Fruit fly (Drosophila melanogaster) whole organism, embryonic: Measurements from ENCODE around the gene yps.
A peak's percentile ranks its signal among the peaks of the same experiment; 100 is the strongest.

Experiments
- BEAF-32 ChIP-seq: fragments of 200-800 bp; sonication (Bioruptor generic); optimal IDR thresholded peaks from 3 replicates; lab custom pipeline; 2017; ENCODE audit warnings: missing biosample characterization, missing genetic modification characterization, mild to moderate bottlenecking, moderate library complexity, missing genetic modification reagents
- CG11456 ChIP-seq: fragments of 200-800 bp; sonication (Bioruptor generic); IDR thresholded peaks from 3 replicates; pipeline ENCODE4 v1.3.6; 2022; ENCODE audit warnings: missing biosample characterization, missing genetic modification characterization
- CG11560 ChIP-seq: fragments of 200-800 bp; sonication (Bioruptor generic); IDR thresholded peaks from 3 replicates; pipeline ENCODE4 v1.3.6; 2022; ENCODE audit warnings: missing biosample characterization, missing genetic modification characterization
- CG12299 ChIP-seq: fragments of 200-800 bp; sonication (Bioruptor generic); optimal IDR thresholded peaks from 2 replicates; lab custom pipeline; 2018; ENCODE audit warnings: missing biosample characterization, mild to moderate bottlenecking, missing genetic modification characterization
- CG14441 ChIP-seq: fragments of 200-800 bp; sonication (Bioruptor generic); IDR thresholded peaks from 2 replicates; pipeline ENCODE4 v1.3.6; 2022; ENCODE audit warnings: missing biosample characterization, missing genetic modification characterization
- CG1647 ChIP-seq: fragments of 200-800 bp; sonication (Bioruptor generic); optimal IDR thresholded peaks from 3 replicates; lab custom pipeline; 2016; ENCODE audit warnings: missing biosample characterization, missing genetic modification characterization
- CG16863 ChIP-seq: fragments of 200-800 bp; sonication (Bioruptor generic); optimal IDR thresholded peaks from 3 replicates; lab custom pipeline; 2016; ENCODE audit warnings: missing biosample characterization, missing genetic modification characterization
- CG17912 ChIP-seq: fragments of 200-800 bp; sonication (Bioruptor generic); optimal IDR thresholded peaks from 2 replicates; lab custom pipeline; 2018; ENCODE audit warnings: missing biosample characterization, mild to moderate bottlenecking, missing genetic modification characterization
- CG18476 ChIP-seq: fragments of 200-800 bp; sonication (Bioruptor generic); optimal IDR thresholded peaks from 2 replicates; lab custom pipeline; 2016; ENCODE audit warnings: missing biosample characterization, mild to moderate bottlenecking, missing genetic modification characterization
- CG18619 ChIP-seq: fragments of 200-800 bp; sonication (Bioruptor generic); optimal IDR thresholded peaks from 3 replicates; lab custom pipeline; 2017; ENCODE audit warnings: missing biosample characterization, mild to moderate bottlenecking, missing genetic modification characterization
- CG3163 ChIP-seq: fragments of 200-800 bp; sonication (Bioruptor generic); optimal IDR thresholded peaks from 3 replicates; lab custom pipeline; 2016; ENCODE audit warnings: missing biosample characterization, missing genetic modification characterization
- CG33213 ChIP-seq: fragments of 200-800 bp; sonication (Bioruptor generic); optimal IDR thresholded peaks from 3 replicates; lab custom pipeline; 2016; ENCODE audit warnings: missing biosample characterization, missing genetic modification characterization
- CG6791 ChIP-seq: fragments of 200-800 bp; sonication (Bioruptor generic); IDR thresholded peaks from 3 replicates; pipeline ENCODE4 v1.3.6; 2022; ENCODE audit warnings: missing biosample characterization, missing genetic modification characterization; ENCODE audit not compliant: partially characterized antibody
- CG7357 ChIP-seq: fragments of 200-800 bp; sonication (Bioruptor generic); IDR thresholded peaks from 3 replicates; pipeline ENCODE4 v1.3.6; 2022; ENCODE audit warnings: missing biosample characterization, missing genetic modification characterization
- CG9932 ChIP-seq: fragments of 200-800 bp; sonication (Bioruptor generic); IDR thresholded peaks from 2 replicates; pipeline ENCODE4 v1.3.6; 2022; ENCODE audit warnings: missing biosample characterization, missing genetic modification characterization
- D ChIP-seq, 2 experiments: fragments of 200-800 bp in 1 of 2; fragments of >200 bp in 1 of 2; sonication (Bioruptor generic) in 1 of 2; optimal IDR thresholded peaks; 2 replicates in 1 of 2; 3 replicates in 1 of 2; lab custom pipeline; 2017; ENCODE audit warnings: mild to moderate bottlenecking in 1 of 2, missing biosample characterization in 1 of 2, missing genetic modification characterization in 1 of 2, missing genetic modification reagents in 1 of 2
- E2f1 ChIP-seq: fragments of 200-800 bp; sonication (Bioruptor generic); IDR thresholded peaks from 2 replicates; pipeline ENCODE4 v1.3.6; 2022; ENCODE audit warnings: missing biosample characterization, missing genetic modification characterization
- Hmr ChIP-seq: fragments of 200-800 bp; sonication (Bioruptor generic); optimal IDR thresholded peaks from 3 replicates; lab custom pipeline; 2017; ENCODE audit warnings: mild to moderate bottlenecking, missing biosample characterization, missing genetic modification reagents, missing genetic modification characterization
- Hmx ChIP-seq: fragments of 200-800 bp; sonication (Bioruptor generic); optimal IDR thresholded peaks from 2 replicates; lab custom pipeline; 2016; ENCODE audit warnings: missing biosample characterization, missing genetic modification characterization
- Mad ChIP-seq: fragments of 200-800 bp; sonication (Bioruptor generic); optimal IDR thresholded peaks from 2 replicates; lab custom pipeline; 2016; ENCODE audit warnings: missing biosample characterization, missing genetic modification characterization
- NFAT ChIP-seq: fragments of 200-800 bp; sonication (Bioruptor generic); IDR thresholded peaks from 2 replicates; pipeline ENCODE4 v1.3.6; 2022; ENCODE audit warnings: missing biosample characterization, missing genetic modification characterization
- NfI ChIP-seq: fragments of 200-800 bp; sonication (Bioruptor generic); optimal IDR thresholded peaks from 3 replicates; lab custom pipeline; 2018; ENCODE audit warnings: missing biosample characterization, mild to moderate bottlenecking, missing genetic modification characterization, moderate library complexity
- Ptx1 ChIP-seq: fragments of 200-800 bp; sonication (Bioruptor generic); IDR thresholded peaks from 2 replicates; pipeline ENCODE4 v1.3.6; 2022; ENCODE audit warnings: missing biosample characterization, missing genetic modification characterization
- Side ChIP-seq: fragments of 200-800 bp; sonication (Bioruptor generic); optimal IDR thresholded peaks from 2 replicates; lab custom pipeline; 2016; ENCODE audit warnings: missing biosample characterization, missing genetic modification characterization
- Sin3A ChIP-seq: fragments of >200 bp; optimal IDR thresholded peaks from 2 replicates; lab custom pipeline; 2018
- Sry-β ChIP-seq: fragments of 200-800 bp; sonication (Bioruptor generic); optimal IDR thresholded peaks from 2 replicates; lab custom pipeline; 2018; ENCODE audit warnings: missing biosample characterization, mild to moderate bottlenecking, missing genetic modification characterization, moderate library complexity
- Xrp1 ChIP-seq: fragments of 200-800 bp; sonication (Bioruptor generic); IDR thresholded peaks from 2 replicates; pipeline ENCODE4 v1.3.6; 2022; ENCODE audit warnings: missing biosample characterization, missing genetic modification characterization
- abd-A ChIP-seq: fragments of 200-800 bp; sonication (Bioruptor generic); optimal IDR thresholded peaks from 3 replicates; lab custom pipeline; 2019; ENCODE audit warnings: missing biosample characterization, mild to moderate bottlenecking, missing genetic modification characterization, moderate library complexity
- chif ChIP-seq, 2 experiments: fragments of 200-800 bp; sonication (Bioruptor generic); optimal IDR thresholded peaks; 3 replicates each; lab custom pipeline; 2016; ENCODE audit warnings: missing biosample characterization in 2 of 2, missing genetic modification characterization in 2 of 2
- croc ChIP-seq: fragments of 200-800 bp; sonication (Bioruptor generic); conservative IDR thresholded peaks from 3 replicates; pipeline ENCODE4 v1.3.6; 2022; ENCODE audit warnings: missing biosample characterization, missing genetic modification characterization
- dmrt11E ChIP-seq: fragments of 200-800 bp; sonication (Bioruptor generic); optimal IDR thresholded peaks from 3 replicates; lab custom pipeline; 2018; ENCODE audit warnings: missing biosample characterization, mild to moderate bottlenecking, missing genetic modification characterization, moderate library complexity
- dysf ChIP-seq: fragments of 200-800 bp; sonication (Bioruptor generic); IDR thresholded peaks from 3 replicates; pipeline ENCODE4 v1.3.6; 2022; ENCODE audit warnings: missing biosample characterization, missing genetic modification characterization
- eve ChIP-seq, 2 experiments: fragments of >200 bp; optimal IDR thresholded peaks; 2 replicates each; lab custom pipeline; 2017; ENCODE audit warnings: missing biosample characterization in 2 of 2, missing genetic modification characterization in 2 of 2
- fd64A ChIP-seq: fragments of 200-800 bp; sonication (Bioruptor generic); optimal IDR thresholded peaks from 3 replicates; lab custom pipeline; 2018; ENCODE audit warnings: missing biosample characterization, mild to moderate bottlenecking, missing genetic modification characterization
- fd96Cb ChIP-seq: fragments of 200-800 bp; sonication (Bioruptor generic); optimal IDR thresholded peaks from 2 replicates; lab custom pipeline; 2018; ENCODE audit warnings: missing biosample characterization, mild to moderate bottlenecking, missing genetic modification characterization, moderate library complexity
- gsb ChIP-seq: fragments of 200-800 bp; sonication (Bioruptor generic); IDR thresholded peaks from 2 replicates; pipeline ENCODE4 v1.3.6; 2022; ENCODE audit warnings: missing biosample characterization, missing genetic modification characterization
- jigr1 ChIP-seq: fragments of 200-800 bp; sonication (Bioruptor generic); IDR thresholded peaks from 3 replicates; pipeline ENCODE4 v1.3.6; 2022; ENCODE audit warnings: missing biosample characterization, missing genetic modification characterization
- klu ChIP-seq: fragments of 200-800 bp; sonication (Bioruptor generic); IDR thresholded peaks from 2 replicates; pipeline ENCODE4 v1.3.6; 2022; ENCODE audit warnings: missing biosample characterization, missing genetic modification characterization
- lilli ChIP-seq: fragments of 200-800 bp; sonication (Bioruptor generic); optimal IDR thresholded peaks from 3 replicates; lab custom pipeline; 2016; ENCODE audit warnings: missing biosample characterization, missing genetic modification characterization
- lola ChIP-seq, 3 experiments: fragments of >200 bp in 2 of 3; fragments of 200-800 bp in 1 of 3; sonication (Bioruptor generic) in 1 of 3; optimal IDR thresholded peaks; 2 replicates each; lab custom pipeline; 2017 to 2019; ENCODE audit warnings: missing biosample characterization in 3 of 3, missing genetic modification characterization in 3 of 3, mild to moderate bottlenecking in 1 of 3, moderate library complexity in 1 of 3
- pita ChIP-seq: fragments of 200-800 bp; sonication (Bioruptor generic); optimal IDR thresholded peaks from 2 replicates; lab custom pipeline; 2017; ENCODE audit warnings: missing biosample characterization, mild to moderate bottlenecking, missing genetic modification characterization
- pnt ChIP-seq: fragments of 200-800 bp; sonication (Bioruptor generic); optimal IDR thresholded peaks from 3 replicates; lab custom pipeline; 2016; ENCODE audit warnings: missing biosample characterization, missing genetic modification characterization
- pros ChIP-seq: fragments of 200-800 bp; sonication (Bioruptor generic); optimal IDR thresholded peaks from 3 replicates; lab custom pipeline; 2019; ENCODE audit warnings: missing biosample characterization, mild to moderate bottlenecking, missing genetic modification characterization, moderate library complexity
- pum ChIP-seq: fragments of 200-800 bp; sonication (Bioruptor generic); optimal IDR thresholded peaks from 2 replicates; lab custom pipeline; 2016; ENCODE audit warnings: missing biosample characterization, missing genetic modification characterization
- schlank ChIP-seq: fragments of 200-800 bp; sonication (Bioruptor generic); optimal IDR thresholded peaks from 2 replicates; lab custom pipeline; 2018; ENCODE audit warnings: missing biosample characterization, mild to moderate bottlenecking, missing genetic modification characterization
- sd ChIP-seq: fragments of 200-800 bp; sonication (Bioruptor generic); optimal IDR thresholded peaks from 3 replicates; lab custom pipeline; 2018; ENCODE audit warnings: missing biosample characterization, mild to moderate bottlenecking, missing genetic modification characterization, moderate library complexity
- sr ChIP-seq: fragments of 200-800 bp; sonication (Bioruptor generic); IDR thresholded peaks from 3 replicates; pipeline ENCODE4 v1.3.6; 2022; ENCODE audit warnings: missing biosample characterization, missing genetic modification characterization
- tin ChIP-seq: fragments of 200-800 bp; sonication (Bioruptor generic); optimal IDR thresholded peaks from 3 replicates; lab custom pipeline; 2016; ENCODE audit warnings: missing biosample characterization, missing genetic modification characterization
- unc-4 ChIP-seq: fragments of 200-800 bp; sonication (Bioruptor generic); IDR thresholded peaks from 2 replicates; pipeline ENCODE4 v1.3.6; 2022; ENCODE audit warnings: missing biosample characterization, missing genetic modification characterization; ENCODE audit not compliant: partially characterized antibody
- wdn ChIP-seq: fragments of 200-800 bp; sonication (Bioruptor generic); IDR thresholded peaks from 2 replicates; pipeline ENCODE4 v1.3.6; 2022; ENCODE audit warnings: missing biosample characterization, missing genetic modification characterization
- zf30C ChIP-seq: fragments of 200-800 bp; sonication (Bioruptor generic); optimal IDR thresholded peaks from 3 replicates; lab custom pipeline; 2018; ENCODE audit warnings: missing biosample characterization, mild to moderate bottlenecking, missing genetic modification characterization

The yps gene

dm6 chr3L:12136630-12137029 is 11.7 kb upstream of the yps start, which contains the start of the genes CG5645 and Atg12 (continued):
- TF ChIP-seq CG18476 (peak; percentile 61), fd96Cb (tag; lab: Kevin White, UChicago) (peak; percentile 62), unc-4 (GFP tag; lab: Robert Waterston, UW) (peak; percentile 85), wdn (GFP tag; lab: Robert Waterston, UW) (no peak), CG9932 (GFP tag; lab: Robert Waterston, UW) (peak; percentile 70), E2f1 (peak; percentile 18; the same call in 1 of the 2 replicates), gsb (GFP tag; lab: Robert Waterston, UW) (no peak), chif (GFP tag; optimal IDR thresholded peaks at IDR 0.05; lab: Kevin White, UChicago) (peak in 1 of 2 experiments; percentile 1), CG7357 (no peak), dmrt11E (tag; lab: Kevin White, UChicago) (peak; percentile 40), NfI (GFP tag; lab: Kevin White, UChicago) (peak; percentile 28), CG1647 (no peak), fd64A (GFP tag; lab: Kevin White, UChicago) (no peak), CG18619 (no peak), Mad (GFP tag; lab: Kevin White, UChicago) (no peak), Sin3A (no peak), CG14441 (peak; percentile 51; the same call in 1 of the 2 replicates), schlank (tag; lab: Kevin White, UChicago) (no peak), Ptx1 (GFP tag; lab: Robert Waterston, UW) (peak; percentile 73), NFAT (GFP tag; lab: Robert Waterston, UW) (no peak), CG17912 (GFP tag; lab: Kevin White, UChicago) (no peak), pnt (GFP tag; lab: Kevin White, UChicago) (no peak), Side (GFP tag; lab: Kevin White, UChicago) (no peak), CG33213 (GFP tag; lab: Kevin White, UChicago) (no peak), CG11560 (tag; lab: Robert Waterston, UW) (no peak), lola (GFP tag; optimal IDR thresholded peaks at IDR 0.05; lab: Kevin White, UChicago) (peak in 1 of 3 experiments; percentile 43), pita (GFP tag; lab: Kevin White, UChicago) (no peak), tin (GFP tag; lab: Kevin White, UChicago) (peak; percentile 79), jigr1 (GFP tag; lab: Robert Waterston, UW) (no peak), zf30C (no peak), CG11456 (GFP tag; lab: Robert Waterston, UW) (no peak), Hmr (GFP tag; lab: Kevin White, UChicago) (peak; percentile 44), D (optimal IDR thresholded peaks at IDR 0.05; lab: Kevin White, UChicago) (no peak), D (GFP tag; optimal IDR thresholded peaks at IDR 0.05; lab: Kevin White, UChicago) (peak; percentile 20), abd-A (tag; lab: Kevin White, UChicago) (no peak), pros (no peak), Xrp1 (GFP tag; lab: Robert Waterston, UW) (peak; percentile 69), BEAF-32 (GFP tag; lab: Kevin White, UChicago) (peak; percentile 80), dysf (peak; percentile 34; the same call in 1 of the 3 replicates), croc (no peak), Hmx (GFP tag; lab: Kevin White, UChicago) (peak; percentile 50), CG12299 (peak; percentile 60), CG16863 (no peak), CG3163 (no peak), klu (GFP tag; lab: Robert Waterston, UW) (no peak; the same call in 1 of the 2 replicates), eve (GFP tag; optimal IDR thresholded peaks at IDR 0.05; lab: Kevin White, UChicago) (no peak), sd (tag; lab: Kevin White, UChicago) (no peak), Sry-β (GFP tag; lab: Kevin White, UChicago) (peak; percentile 17), lilli (peak; percentile 43), sr (no peak), CG6791 (GFP tag; lab: Robert Waterston, UW) (peak; percentile 40; the same call in 1 of the 3 replicates), pum (GFP tag; lab: Kevin White, UChicago) (no peak)
